Worm (Caenorhabditis elegans) whole organism, L1 larva: ENCODE data around the gene zip-5.

Experiments used
- C04F5.9 ChIP-seq: sonication (generic microtip); optimal IDR thresholded peaks from 2 replicates; lab custom pipeline; 2016; ENCODE audit warnings: missing genetic modification characterization, missing compliant biosample characterization
- F16B12.6 ChIP-seq: fragments of 150-350 bp; optimal IDR thresholded peaks from 2 replicates; lab custom pipeline; 2014; ENCODE audit warnings: missing biosample characterization, missing genetic modification characterization
- aha-1 ChIP-seq: fragments of 150-350 bp; optimal IDR thresholded peaks from 2 replicates; lab custom pipeline; 2014; ENCODE audit warnings: missing biosample characterization, missing genetic modification characterization
- blmp-1 ChIP-seq: fragments of 150-350 bp; optimal IDR thresholded peaks from 2 replicates; lab custom pipeline; 2014; ENCODE audit warnings: missing biosample characterization, missing genetic modification characterization
- ceh-63 ChIP-seq: fragments of 200-800 bp; sonication (Bioruptor generic); optimal IDR thresholded peaks from 2 replicates; lab custom pipeline; 2018; ENCODE audit warnings: mild to moderate bottlenecking, missing genetic modification characterization, missing compliant biosample characterization
- ceh-88 ChIP-seq: fragments of 200-800 bp; sonication (Bioruptor generic); IDR thresholded peaks from 2 replicates; pipeline ENCODE4 v1.3.6; 2022; ENCODE audit warnings: missing genetic modification characterization, missing compliant biosample characterization
- ceh-90 ChIP-seq: sonication (generic microtip); optimal IDR thresholded peaks from 2 replicates; lab custom pipeline; 2016; ENCODE audit warnings: missing genetic modification characterization, missing compliant biosample characterization
- dsc-1 ChIP-seq: sonication (generic microtip); optimal IDR thresholded peaks from 2 replicates; lab custom pipeline; 2016; ENCODE audit warnings: mild to moderate bottlenecking, missing genetic modification characterization, missing compliant biosample characterization
- efl-1 ChIP-seq, 4 experiments: fragments of 150-350 bp; optimal IDR thresholded peaks in 3 of 4; peaks in 1 of 4; 1 replicate in 1 of 4; 2 replicates in 3 of 4; lab custom pipeline; 2014; ENCODE audit warnings: missing biosample characterization in 2 of 4, missing genetic modification characterization in 2 of 4, missing genetic modification reagents in 2 of 4
- efl-3 ChIP-seq: fragments of 200-800 bp; sonication (Bioruptor generic); optimal IDR thresholded peaks from 2 replicates; lab custom pipeline; 2018; ENCODE audit warnings: mild to moderate bottlenecking, missing genetic modification characterization, missing compliant biosample characterization
- egl-13 ChIP-seq: sonication (generic microtip); optimal IDR thresholded peaks from 2 replicates; lab custom pipeline; 2016; ENCODE audit warnings: missing genotype, missing genetic modification reagents, missing genetic modification characterization, missing compliant biosample characterization
- fkh-4 ChIP-seq: sonication (generic microtip); optimal IDR thresholded peaks from 2 replicates; lab custom pipeline; 2016; ENCODE audit warnings: missing compliant biosample characterization, missing genetic modification characterization, borderline replicate concordance
- fkh-8 ChIP-seq: sonication (generic microtip); optimal IDR thresholded peaks from 2 replicates; lab custom pipeline; 2016; ENCODE audit warnings: mild to moderate bottlenecking, missing genetic modification characterization, missing compliant biosample characterization
- grh-1 ChIP-seq: fragments of 200-800 bp; sonication (Bioruptor generic); IDR thresholded peaks from 2 replicates; pipeline ENCODE4 v1.3.6; 2022; ENCODE audit warnings: missing genetic modification reagents, missing genetic modification characterization, missing compliant biosample characterization
- hlh-4 ChIP-seq: sonication (generic microtip); optimal IDR thresholded peaks from 2 replicates; lab custom pipeline; 2016; ENCODE audit warnings: mild to moderate bottlenecking, missing genetic modification characterization, missing compliant biosample characterization
- irx-1 ChIP-seq: sonication (generic microtip); optimal IDR thresholded peaks from 2 replicates; lab custom pipeline; 2016; ENCODE audit warnings: missing genetic modification characterization, missing compliant biosample characterization
- jun-1 ChIP-seq: fragments of 150-350 bp; optimal IDR thresholded peaks from 2 replicates; lab custom pipeline; 2014; ENCODE audit warnings: missing biosample characterization, missing genetic modification reagents, missing genetic modification characterization
- lin-13 ChIP-seq: fragments of 150-350 bp; optimal IDR thresholded peaks from 2 replicates; lab custom pipeline; 2014; ENCODE audit warnings: missing biosample characterization, missing genetic modification reagents, missing genetic modification characterization
- lin-14 ChIP-seq: fragments of 200-800 bp; sonication (Bioruptor generic); optimal IDR thresholded peaks from 2 replicates; lab custom pipeline; 2018; ENCODE audit warnings: mild to moderate bottlenecking, missing genetic modification characterization, moderate library complexity, missing compliant biosample characterization
- lin-15B ChIP-seq: fragments of 150-350 bp; sonication (generic microtip); optimal IDR thresholded peaks from 3 replicates; lab custom pipeline; 2014; ENCODE audit warnings: missing biosample characterization, missing genetic modification characterization
- lin-35 ChIP-seq, 2 experiments: fragments of 150-350 bp; optimal IDR thresholded peaks; 2 replicates each; lab custom pipeline; 2014; ENCODE audit warnings: missing biosample characterization in 2 of 2, missing genetic modification characterization in 2 of 2, missing genetic modification reagents in 2 of 2
- lin-39 ChIP-seq: fragments of 150-350 bp; optimal IDR thresholded peaks from 2 replicates; lab custom pipeline; 2014; ENCODE audit warnings: missing biosample characterization, missing genetic modification reagents, missing genetic modification characterization
- nhr-11 ChIP-seq: fragments of 150-350 bp; optimal IDR thresholded peaks from 2 replicates; lab custom pipeline; 2014; ENCODE audit warnings: missing biosample characterization, missing genetic modification characterization
- nhr-12 ChIP-seq: sonication (generic microtip); optimal IDR thresholded peaks from 2 replicates; lab custom pipeline; 2017; ENCODE audit warnings: missing biosample characterization, missing genetic modification characterization
- nhr-28 ChIP-seq: fragments of 150-350 bp; optimal IDR thresholded peaks from 2 replicates; lab custom pipeline; 2014; ENCODE audit warnings: missing biosample characterization, missing genetic modification characterization
- nhr-71 ChIP-seq: sonication (generic microtip); optimal IDR thresholded peaks from 2 replicates; lab custom pipeline; 2016; ENCODE audit warnings: mild to moderate bottlenecking, missing genetic modification characterization, moderate library complexity, missing compliant biosample characterization
- nhr-77 ChIP-seq: fragments of 150-350 bp; optimal IDR thresholded peaks from 2 replicates; lab custom pipeline; 2014; ENCODE audit warnings: missing biosample characterization, missing genetic modification characterization
- nhr-90 ChIP-seq: sonication (generic microtip); optimal IDR thresholded peaks from 2 replicates; lab custom pipeline; 2016; ENCODE audit warnings: mild to moderate bottlenecking, missing genetic modification characterization, missing compliant biosample characterization; ENCODE audit not compliant: poor library complexity
- pag-3 ChIP-seq: sonication (generic microtip); optimal IDR thresholded peaks from 2 replicates; lab custom pipeline; 2017; ENCODE audit warnings: missing genetic modification characterization, mild to moderate bottlenecking, missing compliant biosample characterization, antibody characterized with exemption, borderline replicate concordance; ENCODE audit not compliant: insufficient read depth
- pax-3 ChIP-seq: fragments of 200-800 bp; sonication (Bioruptor generic); optimal IDR thresholded peaks from 2 replicates; lab custom pipeline; 2018; ENCODE audit warnings: mild to moderate bottlenecking, missing genetic modification characterization, moderate library complexity, missing compliant biosample characterization
- pqm-1 ChIP-seq: sonication (generic microtip); optimal IDR thresholded peaks from 3 replicates; lab custom pipeline; 2017; ENCODE audit warnings: missing biosample characterization, missing genetic modification characterization
- snpc-4 ChIP-seq: fragments of 150-350 bp; optimal IDR thresholded peaks from 2 replicates; lab custom pipeline; 2014; ENCODE audit warnings: missing biosample characterization, missing genetic modification characterization
- sptf-1 ChIP-seq: fragments of 150-350 bp; optimal IDR thresholded peaks from 2 replicates; lab custom pipeline; 2014; ENCODE audit warnings: missing biosample characterization, missing genetic modification characterization
- tbx-2 ChIP-seq: sonication (generic microtip); optimal IDR thresholded peaks from 2 replicates; lab custom pipeline; 2016; ENCODE audit warnings: missing genetic modification characterization, missing compliant biosample characterization
- unc-130 ChIP-seq: fragments of 150-350 bp; optimal IDR thresholded peaks from 2 replicates; lab custom pipeline; 2017; ENCODE audit warnings: missing biosample characterization, missing genetic modification characterization, inconsistent platforms
- unc-62 ChIP-seq: fragments of 150-350 bp; optimal IDR thresholded peaks from 2 replicates; lab custom pipeline; 2014; ENCODE audit warnings: missing biosample characterization, missing genetic modification reagents, missing genetic modification characterization
- unc-86 ChIP-seq: sonication (generic microtip); optimal IDR thresholded peaks from 2 replicates; lab custom pipeline; 2016; ENCODE audit warnings: missing genetic modification characterization, missing compliant biosample characterization
- unc-98 ChIP-seq: fragments of 200-800 bp; sonication (Bioruptor generic); IDR thresholded peaks from 2 replicates; pipeline ENCODE4 v1.3.6; 2022; ENCODE audit warnings: missing genetic modification characterization, missing compliant biosample characterization
- zag-1 ChIP-seq: fragments of 150-350 bp; optimal IDR thresholded peaks from 2 replicates; lab custom pipeline; 2014; ENCODE audit warnings: missing biosample characterization, missing genetic modification characterization
- ztf-11 ChIP-seq, 2 experiments: sonication (generic microtip); optimal IDR thresholded peaks; 2 replicates each; lab custom pipeline; 2016 to 2017; ENCODE audit warnings: missing genetic modification characterization in 2 of 2, missing biosample characterization in 1 of 2, missing compliant biosample characterization in 1 of 2
- ztf-4 ChIP-seq: fragments of 150-350 bp; optimal IDR thresholded peaks from 2 replicates; lab custom pipeline; 2014; ENCODE audit warnings: missing biosample characterization, missing genetic modification characterization

Gene zip-5

DNA sequence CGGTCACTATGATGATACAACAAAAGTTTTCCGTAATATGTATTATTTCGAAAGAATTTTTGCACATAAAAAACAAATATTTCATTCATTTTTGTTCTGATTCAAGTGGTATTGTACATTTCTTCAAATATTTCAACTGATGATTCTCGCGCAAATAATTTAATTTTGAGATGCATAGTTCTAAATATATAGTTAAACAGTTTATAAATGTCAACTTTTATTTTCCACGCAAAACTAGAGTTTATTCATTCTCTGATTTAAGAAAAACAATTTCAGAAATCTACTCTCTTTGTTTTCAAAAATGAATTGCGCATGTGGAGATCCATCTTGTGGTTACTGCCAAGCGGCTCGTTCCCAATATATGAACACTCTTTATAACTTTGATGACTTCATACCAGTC, at the start of gene zip-5:
Gene zip-5 (plus strand): TSS at position 301 of the 400 bp plus-strand sequence.
- no peak for TF ChIP-seq pqm-1 (tag; lab: Kevin White, UChicago)
- TF ChIP-seq lin-15B (tag; lab: Kevin White, UChicago) = no peak
- no peak for TF ChIP-seq F16B12.6 (tag; lab: Kevin White, UChicago)
- no peak for TF ChIP-seq sptf-1
- no peak for TF ChIP-seq unc-98 (GFP tag; lab: Robert Waterston, UW)
- TF ChIP-seq hlh-4 = no peak
- no peak for TF ChIP-seq fkh-4 (tag; lab: Kevin White, UChicago)
- TF ChIP-seq ceh-88 = no peak
- no peak for TF ChIP-seq ceh-90 (tag; lab: Kevin White, UChicago)

DNA sequence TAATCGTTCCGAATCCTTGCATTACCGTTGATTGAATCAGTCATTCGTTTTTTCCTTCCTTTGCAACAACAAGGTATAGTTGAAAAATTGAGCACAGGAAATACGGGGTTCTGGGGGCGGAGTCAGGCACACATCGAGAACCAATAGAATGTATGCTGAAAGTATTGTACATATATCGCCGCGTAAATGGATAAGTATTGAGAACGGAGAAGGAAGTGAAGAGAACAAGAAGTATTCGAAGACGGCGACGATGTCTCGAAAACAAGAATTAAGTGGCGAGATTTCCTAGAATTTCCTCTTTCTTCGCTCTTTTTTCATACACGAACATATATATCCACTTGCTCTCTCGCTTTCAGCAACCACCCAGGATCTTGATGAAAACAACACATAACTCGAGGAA, 43.3 kb upstream of the zip-5 start:
- TF ChIP-seq unc-98 (GFP tag; lab: Robert Waterston, UW) (no peak), nhr-71 (tag; lab: Kevin White, UChicago) (no peak), unc-86 (no peak), unc-130 (tag; lab: Kevin White, UChicago) (no peak), lin-35 (GFP tag; optimal IDR thresholded peaks at IDR 0.05; lab: Kevin White, UChicago) (no peak), aha-1 (tag; lab: Kevin White, UChicago) (no peak), pag-3 (no peak), blmp-1 (tag; lab: Kevin White, UChicago) (no peak), grh-1 (GFP tag; lab: Robert Waterston, UW) (no peak), lin-13 (GFP tag; lab: Kevin White, UChicago) (no peak), nhr-28 (tag; lab: Kevin White, UChicago) (no peak), egl-13 (tag; lab: Kevin White, UChicago) (no peak), fkh-4 (tag; lab: Kevin White, UChicago) (no peak), lin-39 (no peak), nhr-77 (tag; lab: Kevin White, UChicago) (no peak), C04F5.9 (tag; lab: Kevin White, UChicago) (no peak), nhr-12 (tag; lab: Kevin White, UChicago) (no peak)

DNA sequence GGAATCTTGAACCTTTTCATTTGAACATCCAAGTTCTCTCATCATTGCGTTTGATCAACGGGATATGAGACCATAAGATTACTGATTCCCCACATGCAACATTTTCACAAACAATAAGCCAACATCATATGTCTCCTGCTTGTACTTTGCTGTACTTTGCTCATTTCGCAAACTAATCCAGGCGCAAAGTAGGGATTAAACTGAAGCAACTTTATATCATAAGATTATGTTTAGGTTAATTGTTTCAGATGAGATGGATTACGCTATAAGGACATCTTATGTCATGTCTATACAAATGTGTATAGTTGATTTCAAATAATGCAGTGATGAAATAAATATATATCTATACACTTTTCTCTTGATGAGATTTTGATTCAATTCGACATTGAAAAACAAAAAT, 34.8 kb upstream of the zip-5 start:
- TF ChIP-seq unc-62 (no peak), zag-1 (tag; lab: Kevin White, UChicago) (no peak), lin-14 (GFP tag; lab: Kevin White, UChicago) (no peak), ceh-63 (GFP tag; lab: Kevin White, UChicago) (no peak), irx-1 (tag; lab: Kevin White, UChicago) (no peak), ztf-11 (tag; optimal IDR thresholded peaks at IDR 0.05; lab: Kevin White, UChicago) (no peak), grh-1 (GFP tag; lab: Robert Waterston, UW) (no peak), jun-1 (no peak), pax-3 (tag; lab: Kevin White, UChicago) (peak; percentile 82), fkh-8 (no peak), dsc-1 (tag; lab: Kevin White, UChicago) (peak; percentile 74), ztf-4 (tag; lab: Kevin White, UChicago) (no peak), tbx-2 (tag; lab: Kevin White, UChicago) (no peak), nhr-90 (tag; lab: Kevin White, UChicago) (no peak), nhr-12 (tag; lab: Kevin White, UChicago) (no peak), nhr-11 (tag; lab: Kevin White, UChicago) (no peak), snpc-4 (tag; lab: Kevin White, UChicago) (no peak), unc-98 (GFP tag; lab: Robert Waterston, UW) (no peak), efl-3 (GFP tag; lab: Kevin White, UChicago) (no peak), efl-1 (optimal IDR thresholded peaks at IDR 0.05; lab: Kevin White, UChicago) (no peak), efl-1 (GFP tag; optimal IDR thresholded peaks at IDR 0.05 in 1 of 2; lab: Kevin White, UChicago) (peak in 1 of 2 experiments; percentile 20)
- TF ChIP-seq, all 84 proteins: peak for 3
